Worm (Caenorhabditis elegans) whole organism, late embryonic: ENCODE data around the gene F08D12.4.

Experiments
- C08G9.2 ChIP-seq: sonication (generic microtip); optimal IDR thresholded peaks from 2 replicates; lab custom pipeline; 2016; ENCODE audit warnings: mild to moderate bottlenecking, missing genetic modification characterization, moderate library complexity, missing compliant biosample characterization
- C38D4.7 ChIP-seq: fragments of 200-800 bp; sonication (Bioruptor generic); optimal IDR thresholded peaks from 2 replicates; lab custom pipeline; 2018; ENCODE audit warnings: mild to moderate bottlenecking, missing genetic modification characterization, moderate library complexity, missing compliant biosample characterization
- F13H6.1 ChIP-seq: sonication (generic microtip); optimal IDR thresholded peaks from 2 replicates; lab custom pipeline; 2016; ENCODE audit warnings: missing genetic modification characterization, missing compliant biosample characterization
- T23F11.4 ChIP-seq: fragments of 200-800 bp; sonication (Bioruptor generic); optimal IDR thresholded peaks from 2 replicates; lab custom pipeline; 2018; ENCODE audit warnings: mild to moderate bottlenecking, missing genetic modification characterization, missing compliant biosample characterization
- ahr-1 ChIP-seq: sonication (generic microtip); optimal IDR thresholded peaks from 2 replicates; lab custom pipeline; 2016; ENCODE audit warnings: missing genetic modification characterization, missing compliant biosample characterization
- ama-1 ChIP-seq: fragments of 150-350 bp; optimal IDR thresholded peaks from 2 replicates; lab custom pipeline; 2014
- ceh-14 ChIP-seq: sonication (generic microtip); optimal IDR thresholded peaks from 2 replicates; lab custom pipeline; 2016; ENCODE audit warnings: missing genotype, missing genetic modification characterization, missing compliant biosample characterization
- ceh-18 ChIP-seq: sonication (generic microtip); optimal IDR thresholded peaks from 2 replicates; lab custom pipeline; 2016; ENCODE audit warnings: missing genetic modification characterization, missing compliant biosample characterization
- ceh-19 ChIP-seq: fragments of 200-800 bp; sonication (Bioruptor generic); optimal IDR thresholded peaks from 2 replicates; lab custom pipeline; 2018; ENCODE audit warnings: mild to moderate bottlenecking, missing genetic modification characterization, missing compliant biosample characterization
- ceh-2 ChIP-seq: sonication (generic microtip); optimal IDR thresholded peaks from 2 replicates; lab custom pipeline; 2016; ENCODE audit warnings: missing genotype, missing genetic modification characterization, missing compliant biosample characterization
- ceh-22 ChIP-seq: sonication (generic microtip); optimal IDR thresholded peaks from 2 replicates; lab custom pipeline; 2017; ENCODE audit warnings: missing biosample characterization, missing genetic modification characterization
- ceh-30 ChIP-seq: fragments of 150-350 bp; optimal IDR thresholded peaks from 2 replicates; lab custom pipeline; 2014; ENCODE audit warnings: missing biosample characterization, missing genetic modification characterization
- ceh-45 ChIP-seq: fragments of 200-800 bp; sonication (Bioruptor generic); IDR thresholded peaks from 2 replicates; pipeline ENCODE4 v1.3.6; 2022; ENCODE audit warnings: missing genetic modification reagents, missing genetic modification characterization, missing compliant biosample characterization
- ceh-48 ChIP-seq: sonication (generic microtip); optimal IDR thresholded peaks from 2 replicates; lab custom pipeline; 2016; ENCODE audit warnings: missing genetic modification characterization, inconsistent platforms, missing compliant biosample characterization
- ceh-6 ChIP-seq: fragments of 200-800 bp; sonication (Bioruptor generic); optimal IDR thresholded peaks from 2 replicates; lab custom pipeline; 2018; ENCODE audit warnings: mild to moderate bottlenecking, missing genetic modification characterization, missing compliant biosample characterization
- che-1 ChIP-seq: sonication (generic microtip); optimal IDR thresholded peaks from 2 replicates; lab custom pipeline; 2016; ENCODE audit warnings: mild to moderate bottlenecking, missing genetic modification characterization, missing compliant biosample characterization
- dmd-4 ChIP-seq: sonication (generic microtip); optimal IDR thresholded peaks from 2 replicates; lab custom pipeline; 2016; ENCODE audit warnings: borderline replicate concordance, missing genetic modification characterization, missing compliant biosample characterization
- dve-1 ChIP-seq: sonication (generic microtip); optimal IDR thresholded peaks from 2 replicates; lab custom pipeline; 2017; ENCODE audit warnings: antibody characterized with exemption, mild to moderate bottlenecking, missing genetic modification characterization, missing compliant biosample characterization
- elt-2 ChIP-seq: sonication (generic microtip); optimal IDR thresholded peaks from 2 replicates; lab custom pipeline; 2016; ENCODE audit warnings: missing genetic modification reagents, missing genetic modification characterization, missing compliant biosample characterization
- elt-4 ChIP-seq: sonication (generic microtip); optimal IDR thresholded peaks from 2 replicates; lab custom pipeline; 2016; ENCODE audit warnings: missing genetic modification characterization, missing compliant biosample characterization
- ets-4 ChIP-seq: sonication (generic microtip); optimal IDR thresholded peaks from 2 replicates; lab custom pipeline; 2016; ENCODE audit warnings: missing genetic modification characterization, missing compliant biosample characterization
- eyg-1 ChIP-seq: sonication (generic microtip); optimal IDR thresholded peaks from 2 replicates; lab custom pipeline; 2016; ENCODE audit warnings: missing genotype, missing genetic modification characterization, missing compliant biosample characterization
- fax-1 ChIP-seq: sonication (generic microtip); optimal IDR thresholded peaks from 2 replicates; lab custom pipeline; 2016; ENCODE audit warnings: missing genotype, missing genetic modification characterization, missing compliant biosample characterization
- fkh-10 ChIP-seq: fragments of 150-350 bp; optimal IDR thresholded peaks from 2 replicates; lab custom pipeline; 2014; ENCODE audit warnings: missing biosample characterization, missing genetic modification reagents, missing genetic modification characterization
- fkh-6 ChIP-seq: sonication (generic microtip); optimal IDR thresholded peaks from 2 replicates; lab custom pipeline; 2016; ENCODE audit warnings: missing genetic modification characterization, missing compliant biosample characterization
- hlh-13 ChIP-seq: fragments of 200-800 bp; sonication (Bioruptor generic); optimal IDR thresholded peaks from 2 replicates; lab custom pipeline; 2018; ENCODE audit warnings: mild to moderate bottlenecking, missing genetic modification characterization, missing compliant biosample characterization
- hlh-15 ChIP-seq: sonication (generic microtip); optimal IDR thresholded peaks from 2 replicates; lab custom pipeline; 2016; ENCODE audit warnings: missing genetic modification characterization, missing compliant biosample characterization
- hlh-30 ChIP-seq: sonication (generic microtip); optimal IDR thresholded peaks from 2 replicates; lab custom pipeline; 2017; ENCODE audit warnings: antibody characterized with exemption, missing genetic modification characterization, missing compliant biosample characterization; ENCODE audit not compliant: insufficient read depth
- hlh-6 ChIP-seq: sonication (generic microtip); optimal IDR thresholded peaks from 2 replicates; lab custom pipeline; 2016; ENCODE audit warnings: missing genotype, missing genetic modification characterization, missing compliant biosample characterization
- lim-6 ChIP-seq: sonication (generic microtip); optimal IDR thresholded peaks from 2 replicates; lab custom pipeline; 2016; ENCODE audit warnings: missing genetic modification characterization, missing compliant biosample characterization
- madf-2 ChIP-seq: sonication (generic microtip); optimal IDR thresholded peaks from 2 replicates; lab custom pipeline; 2017; ENCODE audit warnings: missing genetic modification characterization, missing compliant biosample characterization
- nfya-1 ChIP-seq: sonication (generic microtip); optimal IDR thresholded peaks from 2 replicates; lab custom pipeline; 2017; ENCODE audit warnings: missing genetic modification characterization, mild to moderate bottlenecking, missing compliant biosample characterization, antibody characterized with exemption, moderate library complexity
- nhr-232 ChIP-seq: sonication (generic microtip); optimal IDR thresholded peaks from 2 replicates; lab custom pipeline; 2016; ENCODE audit warnings: missing genetic modification characterization, missing compliant biosample characterization
- odd-2 ChIP-seq: sonication (generic microtip); optimal IDR thresholded peaks from 2 replicates; lab custom pipeline; 2017; ENCODE audit warnings: antibody characterized with exemption, mild to moderate bottlenecking, missing genetic modification characterization, missing compliant biosample characterization
- pag-3 ChIP-seq: sonication (generic microtip); optimal IDR thresholded peaks from 2 replicates; lab custom pipeline; 2016; ENCODE audit warnings: missing compliant biosample characterization, missing genetic modification characterization, borderline replicate concordance
- pha-4 ChIP-seq: fragments of 150-350 bp; optimal IDR thresholded peaks from 2 replicates; lab custom pipeline; 2018; ENCODE audit warnings: missing biosample characterization, missing genetic modification reagents, missing genetic modification characterization
- pros-1 ChIP-seq: fragments of 150-350 bp; optimal IDR thresholded peaks from 2 replicates; lab custom pipeline; 2014; ENCODE audit warnings: missing biosample characterization, missing genetic modification reagents, missing genetic modification characterization
- sdc-2 ChIP-seq: sonication (generic microtip); optimal IDR thresholded peaks from 2 replicates; lab custom pipeline; 2016; ENCODE audit warnings: missing genotype, missing genetic modification characterization, missing compliant biosample characterization
- sox-4 ChIP-seq: sonication (generic microtip); optimal IDR thresholded peaks from 2 replicates; lab custom pipeline; 2017; ENCODE audit warnings: mild to moderate bottlenecking, missing genetic modification characterization, inconsistent platforms, missing compliant biosample characterization
- syd-9 ChIP-seq: sonication (generic microtip); optimal IDR thresholded peaks from 2 replicates; lab custom pipeline; 2016; ENCODE audit warnings: mild to moderate bottlenecking, missing genetic modification characterization, moderate library complexity, missing compliant biosample characterization
- tbx-2 ChIP-seq: sonication (generic microtip); optimal IDR thresholded peaks from 2 replicates; lab custom pipeline; 2016; ENCODE audit warnings: missing genetic modification characterization, missing compliant biosample characterization
- ttx-3 ChIP-seq: sonication (generic microtip); optimal IDR thresholded peaks from 2 replicates; lab custom pipeline; 2016; ENCODE audit warnings: missing genetic modification reagents, missing genetic modification characterization, missing compliant biosample characterization
- unc-42 ChIP-seq: sonication (generic microtip); optimal IDR thresholded peaks from 2 replicates; lab custom pipeline; 2016; ENCODE audit warnings: missing genotype, missing genetic modification characterization, missing compliant biosample characterization
- unc-55 ChIP-seq: sonication (generic microtip); optimal IDR thresholded peaks from 2 replicates; lab custom pipeline; 2017; ENCODE audit warnings: missing biosample characterization, missing genetic modification reagents, missing genetic modification characterization
- unc-86 ChIP-seq: sonication (generic microtip); optimal IDR thresholded peaks from 2 replicates; lab custom pipeline; 2016; ENCODE audit warnings: missing genetic modification characterization, missing compliant biosample characterization
- zip-5 ChIP-seq: sonication (generic microtip); optimal IDR thresholded peaks from 2 replicates; lab custom pipeline; 2016; ENCODE audit warnings: missing genetic modification characterization, missing compliant biosample characterization
- ztf-16 ChIP-seq: sonication (generic microtip); optimal IDR thresholded peaks from 2 replicates; lab custom pipeline; 2017; ENCODE audit warnings: missing genetic modification characterization, missing compliant biosample characterization

Gene F08D12.4

DNA sequence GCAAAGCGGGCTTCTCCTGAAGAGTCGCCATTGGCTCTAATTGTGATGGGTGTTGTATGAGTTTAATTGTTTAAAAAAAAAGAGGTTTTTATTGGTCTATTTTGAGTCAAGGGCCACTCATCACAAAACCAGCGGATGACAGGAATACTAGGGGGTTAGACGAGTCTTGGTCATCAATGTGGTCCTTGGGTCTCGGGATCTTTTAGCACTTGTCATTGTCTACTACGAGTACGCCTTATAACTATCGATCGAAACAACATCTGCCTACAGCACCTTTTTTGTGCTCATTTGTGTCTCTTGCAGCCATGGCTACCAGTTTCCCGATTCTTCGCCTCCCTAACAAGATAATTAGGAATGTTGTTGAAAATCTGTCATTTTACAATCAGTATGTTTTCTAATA, 13.3 kb upstream of the F08D12.4 start, which contains the start of gene fbxb-108:
Gene fbxb-108 (plus strand): TSS at position 301 of the 400 bp plus-strand sequence.
- TF ChIP-seq sdc-2 = no peak
- no peak for TF ChIP-seq ets-4 (tag; lab: Kevin White, UChicago)
- no peak for TF ChIP-seq nfya-1 (tag; lab: Kevin White, UChicago)
- no peak for TF ChIP-seq ceh-6 (GFP tag; lab: Kevin White, UChicago)
- no peak for TF ChIP-seq eyg-1 (tag; lab: Kevin White, UChicago)
- no peak for TF ChIP-seq che-1 (tag; lab: Kevin White, UChicago)
- TF ChIP-seq zip-5 (tag; lab: Kevin White, UChicago) = no peak
- TF ChIP-seq sox-4 (tag; lab: Kevin White, UChicago) = no peak
- TF ChIP-seq ceh-22 (tag; lab: Kevin White, UChicago) = no peak
- no peak for TF ChIP-seq F13H6.1
- TF ChIP-seq hlh-6 (tag; lab: Kevin White, UChicago) = no peak
- no peak for TF ChIP-seq T23F11.4 (GFP tag; lab: Kevin White, UChicago)
- no peak for TF ChIP-seq ttx-3 (tag; lab: Kevin White, UChicago)
- no peak for TF ChIP-seq hlh-13 (GFP tag; lab: Kevin White, UChicago)
- no peak for TF ChIP-seq ceh-30 (tag; lab: Kevin White, UChicago)
- TF ChIP-seq hlh-30 (tag; lab: Kevin White, UChicago) = no peak
- TF ChIP-seq madf-2 = no peak
- TF ChIP-seq fkh-10 (GFP tag; lab: Kevin White, UChicago) = no peak
- no peak for TF ChIP-seq ztf-16

DNA sequence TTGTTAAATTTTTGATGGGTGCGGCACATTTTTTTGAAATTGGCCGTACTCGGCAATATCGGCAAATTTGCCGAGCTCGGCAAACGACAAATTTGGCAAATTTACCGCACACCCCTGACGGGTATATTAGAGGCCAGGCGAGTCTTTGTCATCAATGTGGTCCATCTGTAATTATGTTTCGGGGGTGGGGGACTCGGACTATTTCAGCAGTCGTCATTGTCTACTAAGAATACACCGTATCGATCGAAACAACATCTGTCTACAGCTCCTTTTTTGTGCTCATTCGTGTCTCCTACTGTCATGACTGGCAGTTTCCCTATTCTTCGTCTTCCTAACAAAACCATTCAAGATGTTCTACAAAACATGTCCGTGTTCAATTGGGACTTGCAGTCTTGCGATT, 11.6 kb upstream of the F08D12.4 start, which contains the start of gene F08D12.15:
Gene F08D12.15 (plus strand): TSS at position 301 of the 400 bp plus-strand sequence.
- TF ChIP-seq ama-1 (lab: Kevin White, UChicago) = no peak
- no peak for TF ChIP-seq ztf-16
- TF ChIP-seq ets-4 (tag; lab: Kevin White, UChicago) = no peak
- TF ChIP-seq pag-3 (tag; lab: Kevin White, UChicago) = no peak
- no peak for TF ChIP-seq ceh-19 (GFP tag; lab: Kevin White, UChicago)
- no peak for TF ChIP-seq dve-1
- no peak for TF ChIP-seq pha-4
- TF ChIP-seq hlh-15 (tag; lab: Kevin White, UChicago) = no peak
- no peak for TF ChIP-seq che-1 (tag; lab: Kevin White, UChicago)

DNA sequence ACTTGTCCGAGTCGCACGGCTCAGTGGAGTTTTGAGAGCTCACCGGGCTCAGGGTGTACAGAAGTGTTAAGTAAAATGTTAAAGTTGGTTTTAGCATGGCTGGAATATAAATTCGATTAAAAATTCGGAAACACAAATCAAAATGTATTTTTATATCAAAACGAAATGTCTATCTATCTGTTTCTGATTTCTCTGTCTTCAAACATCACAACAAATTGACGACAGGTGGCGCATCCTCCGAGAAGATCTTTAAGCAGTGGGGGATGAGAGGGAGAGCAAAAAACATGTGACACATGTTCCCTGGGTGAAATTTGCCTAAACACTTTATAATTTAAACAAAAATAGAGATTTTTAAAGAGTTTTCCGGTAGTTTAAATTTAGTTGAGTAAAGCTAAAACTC, 8.9 kb upstream of the F08D12.4 start, which contains the start of gene F08D12.7:
Gene F08D12.7 (minus strand): TSS at position 101 of the 400 bp plus-strand sequence.
- TF ChIP-seq zip-5 (tag; lab: Kevin White, UChicago) = no peak
- TF ChIP-seq hlh-6 (tag; lab: Kevin White, UChicago) = no peak
- no peak for TF ChIP-seq unc-42 (tag; lab: Kevin White, UChicago)
- TF ChIP-seq syd-9 (tag; lab: Kevin White, UChicago) = no peak
- no peak for TF ChIP-seq madf-2
- TF ChIP-seq ceh-22 (tag; lab: Kevin White, UChicago) = no peak
- TF ChIP-seq ahr-1 = no peak
- TF ChIP-seq ceh-6 (GFP tag; lab: Kevin White, UChicago) = no peak
- TF ChIP-seq fkh-6 (tag; lab: Kevin White, UChicago) = no peak
- no peak for TF ChIP-seq unc-86
- no peak for TF ChIP-seq pros-1 (tag; lab: Kevin White, UChicago)
- TF ChIP-seq ceh-45 (GFP tag; lab: Robert Waterston, UW) = no peak
- no peak for TF ChIP-seq C08G9.2 (tag; lab: Kevin White, UChicago)
- no peak for TF ChIP-seq elt-4
- TF ChIP-seq C38D4.7 = no peak
- TF ChIP-seq dmd-4 (tag; lab: Kevin White, UChicago) = no peak
- TF ChIP-seq ceh-14 (tag; lab: Kevin White, UChicago) = no peak

DNA sequence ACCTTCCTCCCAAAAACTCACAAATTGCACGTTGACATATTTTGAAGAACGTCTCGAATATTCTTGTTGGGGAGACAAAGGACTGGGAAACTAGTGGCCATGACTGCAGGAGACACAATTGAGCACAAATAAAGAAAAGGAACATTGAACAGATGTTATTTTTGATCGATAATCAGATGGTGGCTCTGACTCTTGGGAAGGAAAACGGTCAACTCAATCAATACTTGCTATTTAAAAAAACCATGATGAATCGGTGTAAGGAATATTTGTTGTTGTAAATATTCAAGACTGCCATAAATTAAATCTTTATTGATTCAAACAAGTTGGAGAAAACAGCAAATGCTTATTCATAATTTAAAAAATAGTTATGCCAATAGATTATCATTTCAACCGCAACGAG, 7.2 kb upstream of the F08D12.4 start, which contains the start of gene fbxb-105:
Gene fbxb-105 (minus strand): TSS at position 101 of the 400 bp plus-strand sequence.
- TF ChIP-seq elt-2 (tag; lab: Kevin White, UChicago) (no peak), ceh-2 (tag; lab: Kevin White, UChicago) (no peak), ceh-19 (GFP tag; lab: Kevin White, UChicago) (no peak), ceh-18 (tag; lab: Kevin White, UChicago) (no peak), lim-6 (tag; lab: Kevin White, UChicago) (no peak), fkh-10 (GFP tag; lab: Kevin White, UChicago) (no peak), elt-4 (no peak), pag-3 (tag; lab: Kevin White, UChicago) (no peak), odd-2 (no peak), hlh-6 (tag; lab: Kevin White, UChicago) (no peak), fax-1 (no peak), unc-55 (GFP tag; lab: Kevin White, UChicago) (no peak), ets-4 (tag; lab: Kevin White, UChicago) (no peak), nfya-1 (tag; lab: Kevin White, UChicago) (no peak), ceh-48 (no peak), nhr-232 (tag; lab: Kevin White, UChicago) (no peak), tbx-2 (no peak), ztf-16 (no peak)
